Fruit fly (Drosophila melanogaster): Measurements from ENCODE around the gene chm.

Gene chm

DNA sequence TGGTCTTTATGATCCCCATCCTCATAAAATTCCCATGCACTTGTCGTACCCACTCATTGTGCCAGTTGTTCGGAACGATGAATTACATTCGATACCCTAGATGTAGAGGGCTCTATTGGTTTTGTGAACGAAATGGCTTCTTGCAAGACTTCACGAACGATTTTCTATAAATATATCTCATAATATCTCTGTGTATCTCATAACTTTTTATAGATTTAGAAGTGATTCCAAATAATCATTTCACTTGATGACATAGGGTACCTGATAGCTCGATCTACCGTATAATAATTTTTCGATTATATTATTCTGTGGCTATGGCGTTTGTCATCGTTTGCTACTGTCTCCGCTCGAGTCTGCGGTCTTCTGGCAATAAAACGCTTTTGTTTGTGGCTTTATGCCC lies 15.3 kb upstream of the chm start (continued):
- peak; percentile 59 for TF ChIP-seq CG17361 (GFP tag; IDR thresholded peaks at IDR 0.05)
- TF ChIP-seq Dad (GFP tag; optimal IDR thresholded peaks at IDR 0.05), result peak; percentile 3
- peak; percentile 64 for TF ChIP-seq CG9215 (GFP tag; IDR thresholded peaks at IDR 0.05)
- TF ChIP-seq inv (GFP tag; IDR thresholded peaks at IDR 0.05; ENCODE audit: partially characterized antibody), result no peak
- TF ChIP-seq CG18619 (GFP tag; optimal IDR thresholded peaks at IDR 0.05), result no peak
- TF ChIP-seq Hmr (GFP tag; optimal IDR thresholded peaks at IDR 0.05), result peak; percentile 66
- TF ChIP-seq CG6683 (GFP tag; optimal IDR thresholded peaks at IDR 0.05), result peak; percentile 33
- peak; percentile 74 for TF ChIP-seq CG11456 (GFP tag; IDR thresholded peaks at IDR 0.05)
- no peak for TF ChIP-seq CG15601 (tag; optimal IDR thresholded peaks at IDR 0.05)
- TF ChIP-seq CG10267 (tag; optimal IDR thresholded peaks at IDR 0.05), result peak; percentile 56
- peak; percentile 13 for TF ChIP-seq CG1529 (GFP tag; optimal IDR thresholded peaks at IDR 0.05)
- 0 out of 2 replicates have a peak, but pooled peaks have one; percentile 20 for TF ChIP-seq CG10321 (GFP tag; IDR thresholded peaks at IDR 0.05)
- TF ChIP-seq ATbp (GFP tag; optimal IDR thresholded peaks at IDR 0.05), result peak; percentile 50
- TF ChIP-seq Ada2b (GFP tag; IDR thresholded peaks at IDR 0.05), result peak; percentile 79; the same call in 1 of the 2 replicates
- peak; percentile 0 to 46 for TF ChIP-seq chif (GFP tag; optimal IDR thresholded peaks at IDR 0.05)
- peak; percentile 45 for TF ChIP-seq CG12659 (GFP tag; optimal IDR thresholded peaks at IDR 0.05)
- TF ChIP-seq CG31365 (tag; optimal IDR thresholded peaks at IDR 0.05), result peak; percentile 18
- TF ChIP-seq dysf (GFP tag; IDR thresholded peaks at IDR 0.05), result peak; percentile 84
- no peak for TF ChIP-seq CG4282 (GFP tag; optimal IDR thresholded peaks at IDR 0.05)
- peak; percentile 23 for TF ChIP-seq NK7.1 (GFP tag; optimal IDR thresholded peaks at IDR 0.05)
- TF ChIP-seq ind (GFP tag; optimal IDR thresholded peaks at IDR 0.05), result peak; percentile 73
- no peak for TF ChIP-seq bbx (GFP tag; IDR thresholded peaks at IDR 0.05; ENCODE audit: partially characterized antibody)
- TF ChIP-seq CG43689 (GFP tag; IDR thresholded peaks at IDR 0.05), result no peak
- peak; percentile 47; the same call in 1 of the 3 replicates for TF ChIP-seq Mrtf (GFP tag; IDR thresholded peaks at IDR 0.05)
- TF ChIP-seq CG18476 (GFP tag; optimal IDR thresholded peaks at IDR 0.05), result peak; percentile 1
- no peak for TF ChIP-seq Kr (GFP tag; optimal IDR thresholded peaks at IDR 0.05)
- peak; percentile 59 for TF ChIP-seq CG13296 (GFP tag; optimal IDR thresholded peaks at IDR 0.05)
- TF ChIP-seq CG30403 (GFP tag; optimal IDR thresholded peaks at IDR 0.05), result peak; percentile 69
- no peak for TF ChIP-seq ftz-f1 (GFP tag; optimal IDR thresholded peaks at IDR 0.05)
- no peak for TF ChIP-seq insv (GFP tag; optimal IDR thresholded peaks at IDR 0.05)
- TF ChIP-seq CG17612 (GFP tag; IDR thresholded peaks at IDR 0.05), result peak; percentile 56
- no peak for TF ChIP-seq disco-r (GFP tag; optimal IDR thresholded peaks at IDR 0.05)
- no peak for TF ChIP-seq B-H2 (GFP tag; optimal IDR thresholded peaks at IDR 0.05)
- peak; percentile 24 for TF ChIP-seq BtbVII (GFP tag; optimal IDR thresholded peaks at IDR 0.05)
- TF ChIP-seq ara (GFP tag; IDR thresholded peaks at IDR 0.05), result peak; percentile 58; the same call in 1 of the 2 replicates
- peak; percentile 59 for TF ChIP-seq Hr3 (GFP tag; optimal IDR thresholded peaks at IDR 0.05)
- peak; percentile 88 for TF ChIP-seq CG32532 (GFP tag; IDR thresholded peaks at IDR 0.05)
- TF ChIP-seq scrt (GFP tag; optimal IDR thresholded peaks at IDR 0.05), result peak; percentile 48
- TF ChIP-seq usp (GFP tag; optimal IDR thresholded peaks at IDR 0.05), result no peak
- peak; percentile 56 for TF ChIP-seq CG9437 (GFP tag; optimal IDR thresholded peaks at IDR 0.05)
- TF ChIP-seq ro (GFP tag; IDR thresholded peaks at IDR 0.05), result 0 out of 2 replicates have a peak, but pooled peaks have one; percentile 41
- TF ChIP-seq slou (GFP tag; optimal IDR thresholded peaks at IDR 0.05), result peak; percentile 7
- peak; percentile 75 for TF ChIP-seq Fer3 (tag; optimal IDR thresholded peaks at IDR 0.05)
- peak; percentile 35 for TF ChIP-seq CG13775 (GFP tag; optimal IDR thresholded peaks at IDR 0.05)
- peak; percentile 51 for TF ChIP-seq CG12744 (GFP tag; optimal IDR thresholded peaks at IDR 0.05)
- TF ChIP-seq Oaz (GFP tag; IDR thresholded peaks at IDR 0.05), result 0 out of 2 replicates have a peak, but pooled peaks have one; percentile 41
- peak; percentile 48 for TF ChIP-seq org-1 (GFP tag; optimal IDR thresholded peaks at IDR 0.05)
- TF ChIP-seq CG10209 (GFP tag; optimal IDR thresholded peaks at IDR 0.05), result peak; percentile 64
- no peak for TF ChIP-seq nom (GFP tag; optimal IDR thresholded peaks at IDR 0.05)
- TF ChIP-seq CG17385 (GFP tag; optimal IDR thresholded peaks at IDR 0.05), result peak; percentile 59
- no peak for TF ChIP-seq nerfin-1 (tag; optimal IDR thresholded peaks at IDR 0.05)

Measured in whole organism, embryonic.